Worm (Caenorhabditis elegans): ENCODE measurements around the gene acbp-6.

The acbp-6 gene

DNA sequence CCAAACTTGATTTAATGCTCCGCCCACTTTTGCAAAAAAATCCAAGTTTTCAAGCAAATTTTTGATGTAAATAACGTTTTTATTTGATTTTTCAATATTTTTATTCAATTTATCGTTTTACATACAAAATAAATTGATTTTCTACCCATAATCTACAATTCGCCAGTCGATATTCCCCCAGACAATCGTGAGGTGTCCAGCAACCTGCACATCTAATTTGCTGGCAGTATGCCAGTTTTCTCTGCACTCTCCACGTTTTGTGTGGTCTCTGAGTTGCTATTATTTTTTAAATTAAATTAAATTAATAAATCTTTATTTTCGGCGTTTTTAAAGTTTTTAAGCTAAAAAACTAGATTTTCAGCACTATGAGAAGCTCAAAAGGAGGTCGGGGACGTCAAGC, 6.6 kb upstream of the acbp-6 start (continued):
- TF ChIP-seq ztf-7 (tag; optimal IDR thresholded peaks at IDR 0.05) (peak; percentile 0), ces-1 (GFP tag; optimal IDR thresholded peaks at IDR 0.05) (peak; percentile 83), ceh-28 (tag; optimal IDR thresholded peaks at IDR 0.05) (no peak), F37D6.2 (tag; optimal IDR thresholded peaks at IDR 0.05) (peak; percentile 82), ceh-44 (GFP tag; IDR thresholded peaks at IDR 0.05) (peak; percentile 72), unc-39 (tag; optimal IDR thresholded peaks at IDR 0.05) (no peak), nhr-10 (tag; optimal IDR thresholded peaks at IDR 0.05) (no peak), vab-7 (GFP tag; IDR thresholded peaks at IDR 0.05) (peak; percentile 82), nhr-11 (tag; optimal IDR thresholded peaks at IDR 0.05) (peak; percentile 79), spr-3 (GFP tag; optimal IDR thresholded peaks at IDR 0.05) (no peak), pqm-1 (tag; optimal IDR thresholded peaks at IDR 0.05) (no peak), ztf-11 (tag; optimal IDR thresholded peaks at IDR 0.05) (no peak), daf-16 (GFP tag; optimal IDR thresholded peaks at IDR 0.05) (peak; percentile 36 to 58), daf-16 (tag; optimal IDR thresholded peaks at IDR 0.05) (peak; percentile 69), ama-1 (optimal IDR thresholded peaks at IDR 0.05) (no peak), gei-8 (GFP tag; optimal IDR thresholded peaks at IDR 0.05) (no peak), lsy-2 (tag; optimal IDR thresholded peaks at IDR 0.05) (peak; percentile 80 to 96), nhr-111 (GFP tag; optimal IDR thresholded peaks at IDR 0.05) (no peak), zfp-3 (GFP tag; conservative IDR thresholded peaks at IDR 0.05) (peak; percentile 89), hif-1 (tag; optimal IDR thresholded peaks at IDR 0.05) (peak in 1 of 2 experiments; percentile 88), mep-1 (tag; optimal IDR thresholded peaks at IDR 0.05) (peak; percentile 95), dmd-6 (GFP tag; IDR thresholded peaks at IDR 0.05) (no peak; the same call in 1 of the 2 replicates), nhr-6 (tag; optimal IDR thresholded peaks at IDR 0.05) (peak; percentile 33), lim-7 (GFP tag; IDR thresholded peaks at IDR 0.05) (no peak), F26F4.8 (GFP tag; conservative IDR thresholded peaks at IDR 0.05) (no peak), D1046.2 (GFP tag; IDR thresholded peaks at IDR 0.05) (peak; percentile 75; the same call in 1 of the 2 replicates), dpl-1 (GFP tag; optimal IDR thresholded peaks at IDR 0.05) (peak; percentile 86), F10B5.3 (tag; optimal IDR thresholded peaks at IDR 0.05) (no peak), Y5F2A.4 (GFP tag; optimal IDR thresholded peaks at IDR 0.05) (no peak), F49E8.2 (tag; optimal IDR thresholded peaks at IDR 0.05; ENCODE audit: borderline replicate concordance) (peak; percentile 42), unc-130 (GFP tag; optimal IDR thresholded peaks at IDR 0.05) (peak; percentile 86), zag-1 (tag; optimal IDR thresholded peaks at IDR 0.05) (no peak), ceh-20 (GFP tag; IDR thresholded peaks at IDR 0.05) (0 out of 2 replicates have a peak, but pooled peaks have one; percentile 43), hlh-30 (tag; optimal IDR thresholded peaks at IDR 0.05; ENCODE audit: insufficient read depth) (peak; percentile 72), dmd-8 (GFP tag; IDR thresholded peaks at IDR 0.05) (no peak), egl-27 (tag; optimal IDR thresholded peaks at IDR 0.05) (no peak), snpc-4 (tag; optimal IDR thresholded peaks at IDR 0.05) (peak; percentile 27), mdl-1 (tag; optimal IDR thresholded peaks at IDR 0.05) (peak in 1 of 2 experiments; percentile 43), nhr-42 (GFP tag; IDR thresholded peaks at IDR 0.05) (peak; percentile 92), cey-2 (tag; optimal IDR thresholded peaks at IDR 0.05; ENCODE audit: borderline replicate concordance, insufficient read depth) (no peak), lin-13 (GFP tag; optimal IDR thresholded peaks at IDR 0.05) (peak; percentile 73), F44E2.7 (GFP tag; IDR thresholded peaks at IDR 0.05) (no peak), skn-1 (tag; optimal IDR thresholded peaks at IDR 0.05) (no peak), zfp-2 (tag; optimal IDR thresholded peaks at IDR 0.05) (peak; percentile 95), attf-4 (tag; optimal IDR thresholded peaks at IDR 0.05) (no peak), fkh-10 (GFP tag; optimal IDR thresholded peaks at IDR 0.05) (peak; percentile 92), nhr-76 (tag; optimal IDR thresholded peaks at IDR 0.05) (no peak), nhr-48 (tag; optimal IDR thresholded peaks at IDR 0.05) (peak; percentile 63), nhr-28 (tag; optimal IDR thresholded peaks at IDR 0.05) (peak; percentile 58), nhr-102 (tag; optimal IDR thresholded peaks at IDR 0.05) (peak; percentile 80), jun-1 (tag; optimal IDR thresholded peaks at IDR 0.05) (no peak), ctbp-1 (GFP tag; IDR thresholded peaks at IDR 0.05) (peak; percentile 65), daf-19 (GFP tag; conservative IDR thresholded peaks at IDR 0.05) (no peak)

All from whole organism, L4 larva.